Worm (Caenorhabditis elegans) whole organism, late embryonic: ENCODE results near the gene F44G4.1.

Source experiments
- ceh-34 ChIP-seq: sonication (generic microtip); optimal IDR thresholded peaks from 2 replicates; lab custom pipeline; 2016; ENCODE audit warnings: mild to moderate bottlenecking, missing genetic modification characterization, missing compliant biosample characterization
- ceh-9 ChIP-seq: sonication (generic microtip); optimal IDR thresholded peaks from 2 replicates; lab custom pipeline; 2016; ENCODE audit warnings: mild to moderate bottlenecking, missing genetic modification characterization, inconsistent platforms, missing compliant biosample characterization
- dmd-4 ChIP-seq: sonication (generic microtip); optimal IDR thresholded peaks from 2 replicates; lab custom pipeline; 2016; ENCODE audit warnings: borderline replicate concordance, missing genetic modification characterization, missing compliant biosample characterization
- elt-4 ChIP-seq: sonication (generic microtip); optimal IDR thresholded peaks from 2 replicates; lab custom pipeline; 2016; ENCODE audit warnings: missing genetic modification characterization, missing compliant biosample characterization
- fkh-10 ChIP-seq: fragments of 150-350 bp; optimal IDR thresholded peaks from 2 replicates; lab custom pipeline; 2014; ENCODE audit warnings: missing biosample characterization, missing genetic modification reagents, missing genetic modification characterization
- hlh-30 ChIP-seq: sonication (generic microtip); optimal IDR thresholded peaks from 2 replicates; lab custom pipeline; 2017; ENCODE audit warnings: antibody characterized with exemption, missing genetic modification characterization, missing compliant biosample characterization; ENCODE audit not compliant: insufficient read depth
- hlh-6 ChIP-seq: sonication (generic microtip); optimal IDR thresholded peaks from 2 replicates; lab custom pipeline; 2016; ENCODE audit warnings: missing genotype, missing genetic modification characterization, missing compliant biosample characterization
- nfya-1 ChIP-seq: sonication (generic microtip); optimal IDR thresholded peaks from 2 replicates; lab custom pipeline; 2017; ENCODE audit warnings: missing genetic modification characterization, mild to moderate bottlenecking, missing compliant biosample characterization, antibody characterized with exemption, moderate library complexity
- pha-4 ChIP-seq: fragments of 150-350 bp; optimal IDR thresholded peaks from 2 replicates; lab custom pipeline; 2018; ENCODE audit warnings: missing biosample characterization, missing genetic modification reagents, missing genetic modification characterization
- pqm-1 ChIP-seq: sonication (generic microtip); optimal IDR thresholded peaks from 2 replicates; lab custom pipeline; 2016; ENCODE audit warnings: missing genetic modification characterization, missing compliant biosample characterization
- ref-2 ChIP-seq: sonication (generic microtip); optimal IDR thresholded peaks from 2 replicates; lab custom pipeline; 2016; ENCODE audit warnings: missing genetic modification characterization, missing compliant biosample characterization
- tbx-2 ChIP-seq: sonication (generic microtip); optimal IDR thresholded peaks from 2 replicates; lab custom pipeline; 2016; ENCODE audit warnings: missing genetic modification characterization, missing compliant biosample characterization
- tbx-7 ChIP-seq: sonication (generic microtip); optimal IDR thresholded peaks from 2 replicates; lab custom pipeline; 2016; ENCODE audit warnings: missing genotype, missing genetic modification characterization, missing compliant biosample characterization

DNA sequence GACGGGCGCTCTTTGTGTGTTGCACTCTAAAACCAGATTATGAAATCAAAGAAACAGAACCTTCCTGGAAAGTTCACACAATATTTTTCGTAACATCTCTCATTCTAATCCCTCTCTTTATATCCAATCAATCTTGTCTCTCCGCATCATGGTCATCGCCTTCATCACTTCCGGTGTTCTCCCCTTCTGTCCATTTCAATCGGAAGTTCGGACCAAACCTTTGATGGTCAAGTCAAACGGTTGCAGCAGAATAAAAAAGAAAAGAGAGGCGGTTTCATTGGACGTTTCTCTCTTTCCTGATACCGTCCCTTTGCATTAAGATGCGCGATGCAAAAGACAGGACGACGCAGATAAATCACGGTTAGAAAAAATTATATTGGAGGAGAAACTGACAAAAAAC, 38.6 kb downstream of the F44G4.1 start:
- no peak for TF ChIP-seq nfya-1 (tag; lab: Kevin White, UChicago)
- no peak for TF ChIP-seq hlh-6 (tag; lab: Kevin White, UChicago)
- no peak for TF ChIP-seq elt-4 (tag; lab: Kevin White, UChicago)
- TF ChIP-seq pha-4 (tag; lab: Kevin White, UChicago), result no peak
- TF ChIP-seq pqm-1 (tag; lab: Kevin White, UChicago), result no peak
- TF ChIP-seq fkh-10 (GFP tag; lab: Kevin White, UChicago), result no peak
- no peak for TF ChIP-seq dmd-4 (tag; lab: Kevin White, UChicago)
- TF ChIP-seq tbx-2 (tag; lab: Kevin White, UChicago), result no peak
- TF ChIP-seq ceh-9 (tag; lab: Kevin White, UChicago), result no peak
- no peak for TF ChIP-seq ceh-34 (tag; lab: Kevin White, UChicago)
- TF ChIP-seq tbx-7 (tag; lab: Kevin White, UChicago), result no peak
- TF ChIP-seq hlh-30 (tag; lab: Kevin White, UChicago), result no peak
- TF ChIP-seq ref-2 (tag; lab: Kevin White, UChicago), result no peak
